Worm (Caenorhabditis elegans): Measurements from ENCODE around the gene F54H12.7.

ce11 chrIII:8004091-8004490 lies 34.9 kb downstream of the F54H12.7 start, which contains the start of gene C06G4.6:
- TF ChIP-seq mdl-1 (tag; optimal IDR thresholded peaks at IDR 0.05) (no peak), aly-2 (tag; optimal IDR thresholded peaks at IDR 0.05) (no peak), F37D6.2 (tag; optimal IDR thresholded peaks at IDR 0.05) (no peak), R02D3.7 (tag; optimal IDR thresholded peaks at IDR 0.05) (no peak), tag-97 (GFP tag; IDR thresholded peaks at IDR 0.05) (no peak), mep-1 (tag; optimal IDR thresholded peaks at IDR 0.05) (no peak), nhr-48 (tag; optimal IDR thresholded peaks at IDR 0.05) (no peak), ztf-11 (tag; optimal IDR thresholded peaks at IDR 0.05) (no peak)

Data from whole organism, L4 larva.